Worm (Caenorhabditis elegans): Measurements from ENCODE around the gene srh-130.

- TF ChIP-seq unc-130 (GFP tag; optimal IDR thresholded peaks at IDR 0.05) (no peak), ceh-20 (GFP tag; IDR thresholded peaks at IDR 0.05) (no peak), jun-1 (tag; optimal IDR thresholded peaks at IDR 0.05) (no peak), ama-1 (optimal IDR thresholded peaks at IDR 0.05) (no peak), ztf-11 (tag; optimal IDR thresholded peaks at IDR 0.05) (no peak), nhr-77 (tag; optimal IDR thresholded peaks at IDR 0.05) (no peak), nhr-10 (tag; optimal IDR thresholded peaks at IDR 0.05) (no peak), gei-8 (GFP tag; optimal IDR thresholded peaks at IDR 0.05) (no peak), mdl-1 (tag; optimal IDR thresholded peaks at IDR 0.05) (no peak)
Measured at ce11 chrV:5150880-5151279, at the start of gene srh-130.
